Worm (Caenorhabditis elegans) whole organism, late embryonic: ENCODE results near the gene sup-9.

Experiments used
- ama-1 ChIP-seq: fragments of 150-350 bp; optimal IDR thresholded peaks from 2 replicates; lab custom pipeline; 2014
- ceh-14 ChIP-seq: sonication (generic microtip); optimal IDR thresholded peaks from 2 replicates; lab custom pipeline; 2016; ENCODE audit warnings: missing genotype, missing genetic modification characterization, missing compliant biosample characterization
- ceh-19 ChIP-seq: fragments of 200-800 bp; sonication (Bioruptor generic); optimal IDR thresholded peaks from 2 replicates; lab custom pipeline; 2018; ENCODE audit warnings: mild to moderate bottlenecking, missing genetic modification characterization, missing compliant biosample characterization
- dve-1 ChIP-seq: sonication (generic microtip); optimal IDR thresholded peaks from 2 replicates; lab custom pipeline; 2017; ENCODE audit warnings: antibody characterized with exemption, mild to moderate bottlenecking, missing genetic modification characterization, missing compliant biosample characterization
- elt-4 ChIP-seq: sonication (generic microtip); optimal IDR thresholded peaks from 2 replicates; lab custom pipeline; 2016; ENCODE audit warnings: missing genetic modification characterization, missing compliant biosample characterization
- fkh-10 ChIP-seq: fragments of 150-350 bp; optimal IDR thresholded peaks from 2 replicates; lab custom pipeline; 2014; ENCODE audit warnings: missing biosample characterization, missing genetic modification reagents, missing genetic modification characterization
- fkh-6 ChIP-seq: sonication (generic microtip); optimal IDR thresholded peaks from 2 replicates; lab custom pipeline; 2016; ENCODE audit warnings: missing genetic modification characterization, missing compliant biosample characterization
- madf-2 ChIP-seq: sonication (generic microtip); optimal IDR thresholded peaks from 2 replicates; lab custom pipeline; 2017; ENCODE audit warnings: missing genetic modification characterization, missing compliant biosample characterization
- nhr-11 ChIP-seq: fragments of 150-350 bp; optimal IDR thresholded peaks from 2 replicates; lab custom pipeline; 2014; ENCODE audit warnings: missing biosample characterization, missing genetic modification characterization
- pros-1 ChIP-seq: fragments of 150-350 bp; optimal IDR thresholded peaks from 2 replicates; lab custom pipeline; 2014; ENCODE audit warnings: missing biosample characterization, missing genetic modification reagents, missing genetic modification characterization
- ref-2 ChIP-seq: sonication (generic microtip); optimal IDR thresholded peaks from 2 replicates; lab custom pipeline; 2016; ENCODE audit warnings: missing genetic modification characterization, missing compliant biosample characterization
- tbx-2 ChIP-seq: sonication (generic microtip); optimal IDR thresholded peaks from 2 replicates; lab custom pipeline; 2016; ENCODE audit warnings: missing genetic modification characterization, missing compliant biosample characterization

ce11 chrII:2702757-2703156 lies 15.9 kb upstream of the sup-9 start, which contains the start of gene sri-60:
- TF ChIP-seq ref-2 (tag; lab: Kevin White, UChicago) (no peak), nhr-11 (tag; lab: Kevin White, UChicago) (no peak), tbx-2 (tag; lab: Kevin White, UChicago) (no peak), fkh-10 (GFP tag; lab: Kevin White, UChicago) (no peak), ama-1 (no peak), dve-1 (tag; lab: Kevin White, UChicago) (no peak), madf-2 (tag; lab: Kevin White, UChicago) (no peak), pros-1 (tag; lab: Kevin White, UChicago) (no peak), ceh-14 (no peak), fkh-6 (tag; lab: Kevin White, UChicago) (no peak), elt-4 (tag; lab: Kevin White, UChicago) (no peak), ceh-19 (GFP tag; lab: Kevin White, UChicago) (no peak)
